Fruit fly (Drosophila melanogaster): ENCODE data around the gene CG18259.

dm6 chrX:18771356-18771755 is 11.9 kb downstream of the CG18259 start:
- TF ChIP-seq gcm2 (GFP tag; optimal IDR thresholded peaks at IDR 0.05), result no peak
- no peak for TF ChIP-seq CG7745 (tag; optimal IDR thresholded peaks at IDR 0.05)
- TF ChIP-seq h (optimal IDR thresholded peaks at IDR 0.05), result no peak
- no peak for TF ChIP-seq ATbp (GFP tag; optimal IDR thresholded peaks at IDR 0.05)
- TF ChIP-seq stc (GFP tag; IDR thresholded peaks at IDR 0.05), result no peak
- TF ChIP-seq Sin3A (optimal IDR thresholded peaks at IDR 0.05), result no peak

Measured in whole organism, embryonic.